Worm (Caenorhabditis elegans) whole organism, L4 larva: ENCODE data around the gene dnc-2.

Experiments
- F37D6.2 ChIP-seq: sonication (generic microtip); optimal IDR thresholded peaks from 2 replicates; lab custom pipeline; 2016; ENCODE audit warnings: mild to moderate bottlenecking, missing genetic modification characterization, missing compliant biosample characterization
- F49E8.2 ChIP-seq: sonication (generic microtip); optimal IDR thresholded peaks from 2 replicates; lab custom pipeline; 2016; ENCODE audit warnings: missing compliant biosample characterization, mild to moderate bottlenecking, missing genetic modification characterization, borderline replicate concordance
- Y5F2A.4 ChIP-seq: fragments of 200-800 bp; sonication (Bioruptor generic); optimal IDR thresholded peaks from 2 replicates; lab custom pipeline; 2018; ENCODE audit warnings: mild to moderate bottlenecking, missing genetic modification characterization, missing compliant biosample characterization
- aha-1 ChIP-seq: fragments of 150-350 bp; peaks from one replicate; lab custom pipeline; 2014; ENCODE audit warnings: missing biosample characterization, missing genetic modification characterization
- arid-1 ChIP-seq: fragments of 200-800 bp; sonication (Bioruptor generic); conservative IDR thresholded peaks from 2 replicates; pipeline ENCODE4 v1.3.6; 2022; ENCODE audit warnings: missing genetic modification reagents, missing genetic modification characterization, missing compliant biosample characterization
- ceh-20 ChIP-seq: fragments of 200-800 bp; sonication (Bioruptor generic); IDR thresholded peaks from 2 replicates; pipeline ENCODE4 v1.3.6; 2022; ENCODE audit warnings: missing genetic modification reagents, missing genetic modification characterization, missing compliant biosample characterization
- ceh-44 ChIP-seq: fragments of 200-800 bp; sonication (Bioruptor generic); IDR thresholded peaks from 2 replicates; pipeline ENCODE4 v1.3.6; 2022; ENCODE audit warnings: missing genetic modification reagents, missing genetic modification characterization, missing compliant biosample characterization
- daf-16 ChIP-seq, 3 experiments: sonication (generic microtip); optimal IDR thresholded peaks; 2 replicates each; lab custom pipeline; 2016 to 2017; ENCODE audit warnings: missing genetic modification characterization in 3 of 3, missing genetic modification reagents in 3 of 3, mild to moderate bottlenecking in 2 of 3, missing compliant biosample characterization in 2 of 3, missing biosample characterization in 1 of 3, moderate library complexity in 1 of 3
- daf-8 ChIP-seq: fragments of 200-800 bp; sonication (Bioruptor generic); IDR thresholded peaks from 2 replicates; pipeline ENCODE4 v1.3.6; 2022; ENCODE audit warnings: missing genetic modification characterization, missing compliant biosample characterization
- fkh-10 ChIP-seq: fragments of 150-350 bp; optimal IDR thresholded peaks from 2 replicates; lab custom pipeline; 2014; ENCODE audit warnings: missing biosample characterization, missing genetic modification reagents, missing genetic modification characterization
- fos-1 ChIP-seq: fragments of 150-350 bp; optimal IDR thresholded peaks from 2 replicates; lab custom pipeline; 2014; ENCODE audit warnings: missing biosample characterization, missing genetic modification characterization
- gei-8 ChIP-seq: fragments of 200-800 bp; sonication (Bioruptor generic); optimal IDR thresholded peaks from 2 replicates; lab custom pipeline; 2018; ENCODE audit warnings: mild to moderate bottlenecking, missing genetic modification characterization, missing compliant biosample characterization
- hlh-11 ChIP-seq: fragments of 200-800 bp; sonication (Bioruptor generic); optimal IDR thresholded peaks from 2 replicates; lab custom pipeline; 2018; ENCODE audit warnings: mild to moderate bottlenecking, missing genetic modification characterization, missing compliant biosample characterization
- hlh-30 ChIP-seq: sonication (generic microtip); optimal IDR thresholded peaks from 2 replicates; lab custom pipeline; 2017; ENCODE audit warnings: antibody characterized with exemption, mild to moderate bottlenecking, missing genetic modification characterization, missing compliant biosample characterization; ENCODE audit not compliant: insufficient read depth
- lin-13 ChIP-seq: fragments of 150-350 bp; optimal IDR thresholded peaks from 2 replicates; lab custom pipeline; 2014; ENCODE audit warnings: missing biosample characterization, missing genetic modification reagents, missing genetic modification characterization
- lin-29 ChIP-seq: fragments of 200-800 bp; sonication (Bioruptor generic); IDR thresholded peaks from 2 replicates; pipeline ENCODE4 v1.3.6; 2022; ENCODE audit warnings: missing genetic modification reagents, missing genetic modification characterization, missing compliant biosample characterization
- lir-3 ChIP-seq: sonication (generic microtip); optimal IDR thresholded peaks from 2 replicates; lab custom pipeline; 2016; ENCODE audit warnings: mild to moderate bottlenecking, missing genetic modification characterization, missing compliant biosample characterization
- mxl-3 ChIP-seq: fragments of 200-800 bp; sonication (Bioruptor generic); optimal IDR thresholded peaks from 2 replicates; lab custom pipeline; 2018; ENCODE audit warnings: mild to moderate bottlenecking, missing genetic modification characterization, missing compliant biosample characterization
- nhr-28 ChIP-seq: fragments of 150-350 bp; optimal IDR thresholded peaks from 2 replicates; lab custom pipeline; 2014; ENCODE audit warnings: missing biosample characterization, missing genetic modification characterization
- nhr-41 ChIP-seq: fragments of 200-800 bp; sonication (Bioruptor generic); IDR thresholded peaks from 2 replicates; pipeline ENCODE4 v1.3.6; 2022; ENCODE audit warnings: missing genetic modification reagents, missing genetic modification characterization, missing compliant biosample characterization
- nhr-42 ChIP-seq: fragments of 200-800 bp; sonication (Bioruptor generic); IDR thresholded peaks from 2 replicates; pipeline ENCODE4 v1.3.6; 2022; ENCODE audit warnings: missing genetic modification characterization, missing compliant biosample characterization
- nhr-48 ChIP-seq: sonication (generic microtip); optimal IDR thresholded peaks from 2 replicates; lab custom pipeline; 2016; ENCODE audit warnings: mild to moderate bottlenecking, missing genetic modification characterization, missing compliant biosample characterization
- nhr-6 ChIP-seq: fragments of 150-350 bp; optimal IDR thresholded peaks from 2 replicates; lab custom pipeline; 2014; ENCODE audit warnings: missing biosample characterization, missing genetic modification characterization
- pqm-1 ChIP-seq: sonication (generic microtip); optimal IDR thresholded peaks from 2 replicates; lab custom pipeline; 2017; ENCODE audit warnings: missing biosample characterization, missing genetic modification characterization
- snpc-1.2 ChIP-seq: fragments of 200-800 bp; sonication (Bioruptor generic); IDR thresholded peaks from 2 replicates; pipeline ENCODE4 v1.3.6; 2022; ENCODE audit warnings: missing genetic modification reagents, missing genetic modification characterization, missing compliant biosample characterization
- snpc-4 ChIP-seq: fragments of 150-350 bp; optimal IDR thresholded peaks from 2 replicates; lab custom pipeline; 2014; ENCODE audit warnings: missing biosample characterization, missing genetic modification characterization
- tag-97 ChIP-seq: fragments of 200-800 bp; sonication (Bioruptor generic); IDR thresholded peaks from 2 replicates; pipeline ENCODE4 v1.3.6; 2022; ENCODE audit warnings: missing genetic modification characterization, missing compliant biosample characterization
- unc-39 ChIP-seq: sonication (generic microtip); optimal IDR thresholded peaks from 2 replicates; lab custom pipeline; 2017; ENCODE audit warnings: missing biosample characterization, missing genetic modification characterization
- zag-1 ChIP-seq: fragments of 150-350 bp; optimal IDR thresholded peaks from 2 replicates; lab custom pipeline; 2014; ENCODE audit warnings: missing biosample characterization, missing genetic modification characterization
- ztf-11 ChIP-seq: fragments of 150-350 bp; optimal IDR thresholded peaks from 2 replicates; lab custom pipeline; 2014; ENCODE audit warnings: missing biosample characterization, missing genetic modification characterization

dnc-2 gene

ce11 chrIII:5938013-5938412, 12.5 kb upstream of the dnc-2 start (continued):
- TF ChIP-seq daf-16 (GFP tag; optimal IDR thresholded peaks at IDR 0.05; lab: Kevin White, UChicago), result peak in 1 of 2 experiments; percentile 69
- TF ChIP-seq daf-16 (tag; optimal IDR thresholded peaks at IDR 0.05; lab: Kevin White, UChicago), result peak; percentile 90
- peak; percentile 67 for TF ChIP-seq ceh-20
- peak; percentile 84 for TF ChIP-seq nhr-48 (tag; lab: Kevin White, UChicago)
- TF ChIP-seq nhr-28 (tag; lab: Kevin White, UChicago), result peak; percentile 85
- peak; percentile 93 for TF ChIP-seq hlh-30 (tag; lab: Kevin White, UChicago)

ce11 chrIII:5936992-5937391, 11.4 kb upstream of the dnc-2 start, which contains the start of gene EGAP1.1:
EGAP1.1 (minus strand) TSS chrIII:5937220.
- TF ChIP-seq aha-1 (tag; lab: Kevin White, UChicago) (peak; percentile 70), snpc-1.2 (GFP tag; lab: Robert Waterston, UW) (no peak), hlh-30 (tag; lab: Kevin White, UChicago) (peak; percentile 74)

DNA sequence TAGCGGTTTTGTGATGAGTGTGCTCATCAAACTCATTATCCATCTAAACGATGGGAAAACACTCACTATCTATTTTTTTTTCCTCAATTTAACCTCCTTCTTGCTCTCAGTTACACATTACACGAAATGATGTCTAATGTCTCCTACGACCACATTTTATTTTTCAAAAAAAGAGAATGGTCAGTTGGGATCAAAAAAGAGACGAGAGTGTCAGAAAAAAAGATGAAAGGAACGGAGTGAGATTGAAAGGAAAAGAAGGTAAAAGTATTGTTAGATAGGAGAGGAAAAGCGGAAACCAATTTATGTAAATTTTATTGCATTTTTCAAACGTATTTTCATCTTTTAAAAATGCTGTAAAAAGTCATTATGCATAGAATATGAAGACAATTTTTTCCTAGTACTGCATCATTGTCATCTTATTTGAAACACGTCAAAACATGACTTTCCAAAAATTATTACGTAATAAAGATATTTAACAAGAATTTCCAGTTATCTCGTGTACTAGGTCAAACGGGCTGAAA, 8.6 kb upstream of the dnc-2 start:
- TF ChIP-seq fkh-10 (GFP tag; lab: Kevin White, UChicago) (peak; percentile 59), Y5F2A.4 (GFP tag; lab: Kevin White, UChicago) (no peak), lin-13 (GFP tag; lab: Kevin White, UChicago) (no peak), nhr-6 (no peak), lir-3 (tag; lab: Kevin White, UChicago) (no peak), nhr-41 (GFP tag; lab: Robert Waterston, UW) (no peak), snpc-4 (tag; lab: Kevin White, UChicago) (no peak)

DNA sequence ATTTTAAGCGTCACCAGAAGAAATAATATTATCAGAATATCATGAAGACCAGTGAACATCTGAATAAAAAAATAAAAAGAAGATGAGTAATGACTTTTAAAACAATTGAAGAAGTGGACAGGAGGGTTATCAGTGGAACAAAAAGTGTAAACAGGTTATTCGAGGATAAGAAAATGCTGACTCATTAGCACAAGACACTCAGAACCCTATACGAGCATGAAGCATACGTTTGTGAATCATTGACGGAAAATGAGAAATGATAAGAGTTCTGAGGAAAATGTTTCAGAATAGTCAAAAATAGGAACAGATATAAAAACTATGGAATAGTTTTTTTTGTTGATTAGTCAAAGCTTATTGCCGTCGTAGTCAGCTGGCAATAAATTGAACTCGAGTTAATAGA, 7.3 kb upstream of the dnc-2 start, which contains the start of gene zmp-1:
zmp-1 (minus strand) TSS at position 101 of the 400 bp plus-strand sequence.
- TF ChIP-seq daf-16 (GFP tag; optimal IDR thresholded peaks at IDR 0.05; lab: Kevin White, UChicago) (no peak), daf-16 (tag; optimal IDR thresholded peaks at IDR 0.05; lab: Kevin White, UChicago) (peak; percentile 67), zag-1 (tag; lab: Kevin White, UChicago) (no peak), arid-1 (no peak)

DNA sequence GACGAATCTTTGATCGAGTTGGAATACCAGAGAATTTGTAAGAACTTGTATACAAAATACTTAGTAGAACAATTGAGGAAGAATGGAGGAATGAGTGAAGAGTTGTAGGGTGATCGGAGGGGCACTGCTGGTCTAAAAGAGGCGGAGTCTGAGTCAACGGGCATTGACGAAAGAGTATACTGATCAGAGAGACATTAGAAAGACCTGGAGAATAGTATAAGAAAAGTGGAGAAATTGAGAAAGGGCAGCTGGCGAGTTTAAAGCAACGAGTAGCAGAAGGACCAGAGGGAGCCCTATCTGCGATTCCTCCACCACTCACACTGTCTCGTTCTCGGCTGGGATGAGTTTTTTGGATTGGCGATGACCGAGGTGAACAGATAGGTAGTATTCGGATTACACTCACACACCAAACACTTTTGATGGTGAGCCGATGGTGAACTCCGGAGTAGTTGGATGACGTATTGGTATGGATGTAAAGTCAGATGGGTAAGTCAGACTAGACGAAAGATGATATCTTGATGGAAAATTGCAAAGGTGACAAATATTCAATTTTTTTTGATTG, 6.0 kb upstream of the dnc-2 start, which contains the start of gene EGAP1.5:
EGAP1.5 (plus strand) TSS at position 289 of the 562 bp plus-strand sequence.
- TF ChIP-seq hlh-11 (tag; lab: Kevin White, UChicago) (peak; percentile 15), fos-1 (tag; lab: Kevin White, UChicago) (no peak), ztf-11 (tag; lab: Kevin White, UChicago) (no peak)

- TF ChIP-seq lin-29 (GFP tag; lab: Robert Waterston, UW) (no peak), F49E8.2 (tag; lab: Kevin White, UChicago) (no peak), ceh-44 (no peak), gei-8 (no peak), unc-39 (tag; lab: Kevin White, UChicago) (no peak), tag-97 (GFP tag; lab: Robert Waterston, UW) (no peak), daf-16 (GFP tag; optimal IDR thresholded peaks at IDR 0.05; lab: Kevin White, UChicago) (peak in 1 of 2 experiments; percentile 19), daf-16 (tag; optimal IDR thresholded peaks at IDR 0.05; lab: Kevin White, UChicago) (no peak), ztf-11 (tag; lab: Kevin White, UChicago) (no peak), daf-8 (GFP tag; lab: Robert Waterston, UW) (no peak), F37D6.2 (tag; lab: Kevin White, UChicago) (no peak), hlh-30 (tag; lab: Kevin White, UChicago) (peak; percentile 14), nhr-42 (no peak), mxl-3 (no peak), pqm-1 (tag; lab: Kevin White, UChicago) (no peak)
Observed at ce11 chrIII:5930659-5931058, 5.1 kb upstream of the dnc-2 start.
